Fruit fly (Drosophila melanogaster) whole organism, pupa: Measurements from ENCODE around the gene smp-30.

Experiments used
- CG10348 ChIP-seq: fragments of 200-800 bp; sonication (Bioruptor generic); IDR thresholded peaks from 2 replicates; pipeline ENCODE4 v1.3.6; 2022; ENCODE audit warnings: missing biosample characterization, missing genetic modification characterization
- CG12605 ChIP-seq: fragments of 200-800 bp; sonication (Bioruptor generic); IDR thresholded peaks from 2 replicates; pipeline ENCODE4 v1.3.6; 2022; ENCODE audit warnings: missing biosample characterization, missing genetic modification characterization
- CG13204 ChIP-seq: fragments of 200-800 bp; sonication (Bioruptor generic); optimal IDR thresholded peaks from 2 replicates; lab custom pipeline; 2018; ENCODE audit warnings: missing biosample characterization, mild to moderate bottlenecking, missing genetic modification characterization, moderate library complexity
- CG14655 ChIP-seq: fragments of 200-800 bp; sonication (Bioruptor generic); optimal IDR thresholded peaks from 3 replicates; lab custom pipeline; 2017; ENCODE audit warnings: mild to moderate bottlenecking, missing biosample characterization, missing genetic modification reagents, missing genetic modification characterization
- CG15710 ChIP-seq: fragments of 200-800 bp; sonication (Bioruptor generic); optimal IDR thresholded peaks from 2 replicates; lab custom pipeline; 2018; ENCODE audit warnings: missing biosample characterization, mild to moderate bottlenecking, missing genetic modification characterization, moderate library complexity
- CG17806 ChIP-seq: fragments of 200-800 bp; sonication (Bioruptor generic); optimal IDR thresholded peaks from 2 replicates; lab custom pipeline; 2018; ENCODE audit warnings: missing biosample characterization, mild to moderate bottlenecking, missing genetic modification characterization, moderate library complexity
- CG32121 ChIP-seq: fragments of 200-800 bp; sonication (Bioruptor generic); IDR thresholded peaks from 2 replicates; pipeline ENCODE4 v1.3.6; 2022; ENCODE audit warnings: missing biosample characterization, missing genetic modification characterization
- CG34367 ChIP-seq: fragments of 200-800 bp; sonication (Bioruptor generic); optimal IDR thresholded peaks from 2 replicates; lab custom pipeline; 2018; ENCODE audit warnings: missing biosample characterization, mild to moderate bottlenecking, missing genetic modification characterization
- CG4496 ChIP-seq: fragments of 200-800 bp; sonication (Bioruptor generic); IDR thresholded peaks from 3 replicates; pipeline ENCODE4 v1.3.6; 2022; ENCODE audit warnings: missing biosample characterization, missing genetic modification characterization
- CG8159 ChIP-seq: fragments of 200-800 bp; sonication (Bioruptor generic); optimal IDR thresholded peaks from 3 replicates; lab custom pipeline; 2018; ENCODE audit warnings: missing biosample characterization, mild to moderate bottlenecking, missing genetic modification characterization, moderate library complexity
- CG8301 ChIP-seq: fragments of 200-800 bp; sonication (Bioruptor generic); optimal IDR thresholded peaks from 2 replicates; lab custom pipeline; 2018; ENCODE audit warnings: missing biosample characterization, mild to moderate bottlenecking, missing genetic modification characterization
- CG9948 ChIP-seq: fragments of 200-800 bp; sonication (Bioruptor generic); optimal IDR thresholded peaks from 2 replicates; lab custom pipeline; 2018; ENCODE audit warnings: missing biosample characterization, mild to moderate bottlenecking, missing genetic modification characterization, moderate library complexity
- D1 ChIP-seq: fragments of 200-800 bp; sonication (Bioruptor generic); optimal IDR thresholded peaks from 2 replicates; lab custom pipeline; 2018; ENCODE audit warnings: missing biosample characterization, mild to moderate bottlenecking, missing genetic modification characterization, moderate library complexity
- EcR ChIP-seq: fragments of 200-800 bp; sonication (Bioruptor generic); optimal IDR thresholded peaks from 3 replicates; lab custom pipeline; 2019; ENCODE audit warnings: missing biosample characterization, missing genetic modification characterization, mild to moderate bottlenecking, moderate library complexity, missing genetic modification reagents
- Ets98B ChIP-seq: fragments of 200-800 bp; sonication (Bioruptor generic); IDR thresholded peaks from 2 replicates; pipeline ENCODE4 v1.3.6; 2022; ENCODE audit warnings: missing biosample characterization, missing genetic modification characterization
- Pif1A ChIP-seq: fragments of 200-800 bp; sonication (Bioruptor generic); optimal IDR thresholded peaks from 3 replicates; lab custom pipeline; 2016; ENCODE audit warnings: missing biosample characterization, missing genetic modification characterization
- Pif1B ChIP-seq: fragments of 200-800 bp; sonication (Bioruptor generic); optimal IDR thresholded peaks from 3 replicates; lab custom pipeline; 2016; ENCODE audit warnings: missing biosample characterization, missing genetic modification characterization
- Snoo ChIP-seq: fragments of 200-800 bp; sonication (Bioruptor generic); optimal IDR thresholded peaks from 3 replicates; lab custom pipeline; 2017; ENCODE audit warnings: missing biosample characterization, mild to moderate bottlenecking, missing genetic modification characterization, inconsistent platforms
- fd96Ca ChIP-seq: fragments of 200-800 bp; sonication (Bioruptor generic); IDR thresholded peaks from 3 replicates; pipeline ENCODE4 v1.3.6; 2022; ENCODE audit warnings: missing biosample characterization, missing genetic modification characterization
- gl ChIP-seq: fragments of 200-800 bp; sonication (Bioruptor generic); optimal IDR thresholded peaks from 2 replicates; lab custom pipeline; 2018; ENCODE audit warnings: missing biosample characterization, mild to moderate bottlenecking, missing genetic modification characterization
- rn ChIP-seq: fragments of 200-800 bp; sonication (Bioruptor generic); IDR thresholded peaks from 2 replicates; pipeline ENCODE4 v1.3.6; 2022; ENCODE audit warnings: missing biosample characterization, missing genetic modification characterization

smp-30 gene

dm6 chr3R:14724501-14724859 is 26.6 kb downstream of the smp-30 start:
- TF ChIP-seq CG8301 (tag; lab: Kevin White, UChicago), result no peak
- no peak for TF ChIP-seq gl
- no peak for TF ChIP-seq EcR (GFP tag; lab: Kevin White, UChicago)
- TF ChIP-seq Pif1A (GFP tag; lab: Kevin White, UChicago), result no peak
- TF ChIP-seq CG34367 (tag; lab: Kevin White, UChicago), result no peak
- TF ChIP-seq CG13204 (GFP tag; lab: Kevin White, UChicago), result no peak
- TF ChIP-seq CG17806 (tag; lab: Kevin White, UChicago), result no peak
- TF ChIP-seq CG8159 (tag; lab: Kevin White, UChicago), result no peak
- no peak for TF ChIP-seq Ets98B (GFP tag; lab: Robert Waterston, UW)
- no peak for TF ChIP-seq CG14655
- no peak for TF ChIP-seq fd96Ca (GFP tag; lab: Robert Waterston, UW)
- no peak for TF ChIP-seq CG32121 (GFP tag; lab: Robert Waterston, UW)
- no peak for TF ChIP-seq Pif1B
- TF ChIP-seq, all 21 proteins: peak for 0

dm6 chr3R:14723671-14724500 is 27.2 kb downstream of the smp-30 start, which contains the start of gene kibra:
TSS of gene kibra (minus strand) at chr3R:14724261.
- TF ChIP-seq Pif1B (no peak), CG13204 (GFP tag; lab: Kevin White, UChicago) (peak; percentile 58), CG8159 (tag; lab: Kevin White, UChicago) (peak; percentile 67), Pif1A (GFP tag; lab: Kevin White, UChicago) (peak; percentile 1), CG8301 (tag; lab: Kevin White, UChicago) (peak; percentile 45), D1 (tag; lab: Kevin White, UChicago) (no peak), Snoo (tag; lab: Kevin White, UChicago) (peak; percentile 15), CG9948 (peak; percentile 34), CG17806 (tag; lab: Kevin White, UChicago) (peak; percentile 43), CG15710 (peak; percentile 51), CG10348 (GFP tag; lab: Robert Waterston, UW) (no peak), EcR (GFP tag; lab: Kevin White, UChicago) (peak; percentile 67)

- TF ChIP-seq Pif1A (GFP tag; lab: Kevin White, UChicago) (no peak), CG10348 (GFP tag; lab: Robert Waterston, UW) (no peak), fd96Ca (GFP tag; lab: Robert Waterston, UW) (no peak), CG32121 (GFP tag; lab: Robert Waterston, UW) (no peak), CG17806 (tag; lab: Kevin White, UChicago) (no peak), CG15710 (no peak), CG14655 (no peak), CG8159 (tag; lab: Kevin White, UChicago) (no peak)
- TF ChIP-seq, all 21 proteins: peak for 0
Measured at dm6 chr3R:14723355-14723670, 27.7 kb downstream of the smp-30 start.

dm6 chr3R:14721942-14722939 is 28.8 kb downstream of the smp-30 start:
- no peak for TF ChIP-seq CG10348 (GFP tag; lab: Robert Waterston, UW)
- TF ChIP-seq CG12605 (GFP tag; lab: Robert Waterston, UW), result no peak; the same call in 1 of the 2 replicates
- TF ChIP-seq fd96Ca (GFP tag; lab: Robert Waterston, UW), result peak; percentile 77; the same call in 2 of the 3 replicates
- peak; percentile 73 for TF ChIP-seq CG32121 (GFP tag; lab: Robert Waterston, UW)
- TF ChIP-seq Pif1A (GFP tag; lab: Kevin White, UChicago), result peak; percentile 58
- peak; percentile 70 for TF ChIP-seq CG14655
- TF ChIP-seq CG8159 (tag; lab: Kevin White, UChicago), result peak; percentile 58
- peak; percentile 80 for TF ChIP-seq CG4496 (GFP tag; lab: Robert Waterston, UW)
- TF ChIP-seq EcR (GFP tag; lab: Kevin White, UChicago), result peak; percentile 66
- peak; percentile 59 for TF ChIP-seq Pif1B
- TF ChIP-seq CG13204 (GFP tag; lab: Kevin White, UChicago), result no peak
- TF ChIP-seq CG9948, result peak; percentile 64
- TF ChIP-seq D1 (tag; lab: Kevin White, UChicago), result no peak
- TF ChIP-seq CG17806 (tag; lab: Kevin White, UChicago), result peak; percentile 65
- peak; percentile 20; the same call in 1 of the 2 replicates for TF ChIP-seq rn
- peak; percentile 70 for TF ChIP-seq CG8301 (tag; lab: Kevin White, UChicago)
- TF ChIP-seq CG34367 (tag; lab: Kevin White, UChicago), result peak; percentile 14
- TF ChIP-seq Snoo (tag; lab: Kevin White, UChicago), result peak; percentile 36
- no peak for TF ChIP-seq gl
- peak; percentile 19 for TF ChIP-seq CG15710
- TF ChIP-seq Ets98B (GFP tag; lab: Robert Waterston, UW), result peak; percentile 43

dm6 chr3R:14720885-14721284 is 30.2 kb downstream of the smp-30 start:
- TF ChIP-seq Snoo (tag; lab: Kevin White, UChicago) (no peak), CG15710 (no peak), Ets98B (GFP tag; lab: Robert Waterston, UW) (no peak), gl (no peak), CG32121 (GFP tag; lab: Robert Waterston, UW) (no peak), D1 (tag; lab: Kevin White, UChicago) (no peak), Pif1B (no peak), CG4496 (GFP tag; lab: Robert Waterston, UW) (no peak), CG9948 (no peak), CG34367 (tag; lab: Kevin White, UChicago) (no peak), CG14655 (no peak), CG12605 (GFP tag; lab: Robert Waterston, UW) (no peak), Pif1A (GFP tag; lab: Kevin White, UChicago) (no peak), CG17806 (tag; lab: Kevin White, UChicago) (no peak), rn (no peak), CG8159 (tag; lab: Kevin White, UChicago) (no peak)
